Fruit fly (Drosophila melanogaster): ENCODE data around the gene CG13272.

DNA sequence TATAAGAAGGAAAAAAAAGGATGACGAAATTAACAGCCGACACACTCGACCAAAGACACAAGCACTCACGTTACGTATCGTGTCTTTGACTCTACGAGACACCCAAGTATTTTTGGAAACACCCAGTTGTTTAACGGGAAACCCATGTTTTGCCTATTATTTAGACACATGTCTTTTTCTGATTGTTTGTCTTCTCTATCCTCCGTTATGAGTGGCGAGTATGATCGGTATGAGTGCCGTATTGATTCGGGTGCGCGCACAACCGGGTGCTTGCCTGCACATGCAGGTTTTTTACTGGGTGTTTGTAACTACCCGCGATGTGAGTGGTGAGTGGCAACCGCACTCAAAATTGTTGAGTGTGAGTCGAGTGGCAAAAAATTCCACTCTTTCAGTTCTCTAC lies 54.4 kb downstream of the CG13272 start:
- TF ChIP-seq CG11617 (GFP tag; optimal IDR thresholded peaks at IDR 0.05) (no peak), ovo (GFP tag; optimal IDR thresholded peaks at IDR 0.05) (no peak), kay (GFP tag; ENCODE audit: borderline replicate concordance) (no peak), toe (GFP tag; optimal IDR thresholded peaks at IDR 0.05) (no peak), CG14711 (tag; optimal IDR thresholded peaks at IDR 0.05) (no peak)

Data from whole organism, adult.